Worm (Caenorhabditis elegans) whole organism, young adult: ENCODE measurements around the gene C27C12.3.
A peak's percentile ranks its signal among the peaks of the same experiment; 100 is the strongest.

Experiments used
- B0035.1 ChIP-seq: sonication (generic microtip); optimal IDR thresholded peaks from 2 replicates; lab custom pipeline; 2016; ENCODE audit warnings: missing genetic modification characterization, mild to moderate bottlenecking, missing compliant biosample characterization, missing genotype, missing genetic modification reagents
- B0261.1 ChIP-seq: sonication (generic microtip); optimal IDR thresholded peaks from 2 replicates; lab custom pipeline; 2016; ENCODE audit warnings: mild to moderate bottlenecking, missing genetic modification characterization, moderate library complexity, missing compliant biosample characterization
- C06A6.2 ChIP-seq: fragments of 200-800 bp; sonication (Bioruptor generic); conservative IDR thresholded peaks from 2 replicates; pipeline ENCODE4 v1.3.6; 2022; ENCODE audit warnings: missing genetic modification characterization, missing compliant biosample characterization
- F22D6.2 ChIP-seq: sonication (generic microtip); optimal IDR thresholded peaks from 2 replicates; lab custom pipeline; 2016; ENCODE audit warnings: mild to moderate bottlenecking, missing genetic modification characterization, missing compliant biosample characterization
- F49E8.2 ChIP-seq: sonication (generic microtip); optimal IDR thresholded peaks from 3 replicates; lab custom pipeline; 2017; ENCODE audit warnings: missing genetic modification characterization, mild to moderate bottlenecking, missing compliant biosample characterization, antibody characterized with exemption, moderate library complexity; ENCODE audit not compliant: insufficient read depth
- F52B5.7 ChIP-seq: sonication (generic microtip); optimal IDR thresholded peaks from 2 replicates; lab custom pipeline; 2016; ENCODE audit warnings: mild to moderate bottlenecking, missing genetic modification characterization, missing compliant biosample characterization
- F55B11.4 ChIP-seq: sonication (generic microtip); optimal IDR thresholded peaks from 2 replicates; lab custom pipeline; 2016; ENCODE audit warnings: missing compliant biosample characterization, missing genetic modification characterization, borderline replicate concordance; ENCODE audit not compliant: insufficient read depth
- F57A8.1 ChIP-seq: fragments of 200-800 bp; sonication (Bioruptor generic); optimal IDR thresholded peaks from 2 replicates; lab custom pipeline; 2018; ENCODE audit warnings: mild to moderate bottlenecking, missing genetic modification characterization, moderate library complexity, missing compliant biosample characterization
- F57C9.4 ChIP-seq: sonication (generic microtip); optimal IDR thresholded peaks from 2 replicates; lab custom pipeline; 2017; ENCODE audit warnings: mild to moderate bottlenecking, missing genetic modification characterization, missing compliant biosample characterization
- K12H6.12 ChIP-seq: fragments of 200-800 bp; sonication (Bioruptor generic); optimal IDR thresholded peaks from 2 replicates; lab custom pipeline; 2018; ENCODE audit warnings: mild to moderate bottlenecking, missing genetic modification characterization, missing compliant biosample characterization
- T26A5.8 ChIP-seq: sonication (generic microtip); optimal IDR thresholded peaks from 2 replicates; lab custom pipeline; 2016; ENCODE audit warnings: missing genetic modification characterization, missing compliant biosample characterization
- Y56A3A.18 ChIP-seq: fragments of 200-800 bp; sonication (Bioruptor generic); IDR thresholded peaks from 2 replicates; pipeline ENCODE4 v1.3.6; 2022; ENCODE audit warnings: missing genetic modification reagents, missing genetic modification characterization, missing compliant biosample characterization
- Y79H2A.3 ChIP-seq: fragments of 200-800 bp; sonication (Bioruptor generic); conservative IDR thresholded peaks from 2 replicates; pipeline ENCODE4 v1.3.6; 2022; ENCODE audit warnings: missing genetic modification reagents, missing genetic modification characterization, missing compliant biosample characterization
- Y95B8A.8 ChIP-seq: fragments of 200-800 bp; sonication (Bioruptor generic); IDR thresholded peaks from 2 replicates; pipeline ENCODE4 v1.3.6; 2022; ENCODE audit warnings: missing genetic modification reagents, missing genetic modification characterization, missing compliant biosample characterization
- akir-1 ChIP-seq: fragments of 200-800 bp; sonication (Bioruptor generic); optimal IDR thresholded peaks from 2 replicates; lab custom pipeline; 2018; ENCODE audit warnings: mild to moderate bottlenecking, missing genetic modification characterization, moderate library complexity, missing compliant biosample characterization
- aptf-3 ChIP-seq: fragments of 200-800 bp; sonication (Bioruptor generic); IDR thresholded peaks from 2 replicates; pipeline ENCODE4 v1.3.6; 2022; ENCODE audit warnings: missing genetic modification characterization, missing compliant biosample characterization
- attf-3 ChIP-seq: fragments of 200-800 bp; sonication (Bioruptor generic); conservative IDR thresholded peaks from 2 replicates; pipeline ENCODE4 v1.3.6; 2022; ENCODE audit warnings: missing genetic modification reagents, missing genetic modification characterization, missing compliant biosample characterization
- attf-5 ChIP-seq: fragments of 200-800 bp; sonication (Bioruptor generic); optimal IDR thresholded peaks from 2 replicates; lab custom pipeline; 2018; ENCODE audit warnings: mild to moderate bottlenecking, missing genetic modification characterization, missing compliant biosample characterization
- ccch-3 ChIP-seq: fragments of 200-800 bp; sonication (Bioruptor generic); optimal IDR thresholded peaks from 2 replicates; lab custom pipeline; 2018; ENCODE audit warnings: mild to moderate bottlenecking, missing genetic modification characterization, missing compliant biosample characterization
- ceh-40 ChIP-seq: fragments of 200-800 bp; sonication (Bioruptor generic); IDR thresholded peaks from 2 replicates; pipeline ENCODE4 v1.3.6; 2022; ENCODE audit warnings: missing genetic modification characterization, missing compliant biosample characterization
- ceh-58 ChIP-seq: fragments of 200-800 bp; sonication (Bioruptor generic); IDR thresholded peaks from 2 replicates; pipeline ENCODE4 v1.3.6; 2022; ENCODE audit warnings: missing genetic modification characterization, missing compliant biosample characterization
- ceh-79 ChIP-seq: sonication (generic microtip); optimal IDR thresholded peaks from 2 replicates; lab custom pipeline; 2017; ENCODE audit warnings: mild to moderate bottlenecking, missing genetic modification characterization, missing compliant biosample characterization
- ceh-91 ChIP-seq: fragments of 200-800 bp; sonication (Bioruptor generic); IDR thresholded peaks from 2 replicates; pipeline ENCODE4 v1.3.6; 2022; ENCODE audit warnings: missing genetic modification reagents, missing genetic modification characterization, missing compliant biosample characterization
- chd-7 ChIP-seq: sonication (generic microtip); optimal IDR thresholded peaks from 2 replicates; lab custom pipeline; 2016; ENCODE audit warnings: mild to moderate bottlenecking, missing genetic modification characterization, moderate library complexity, missing compliant biosample characterization
- dox-1 ChIP-seq: fragments of 200-800 bp; sonication (Bioruptor generic); IDR thresholded peaks from 2 replicates; pipeline ENCODE4 v1.3.6; 2022; ENCODE audit warnings: missing genetic modification reagents, missing genetic modification characterization, missing compliant biosample characterization
- dpl-1 ChIP-seq: fragments of 150-350 bp; optimal IDR thresholded peaks from 2 replicates; lab custom pipeline; 2014; ENCODE audit warnings: missing biosample characterization, missing genetic modification reagents, missing genetic modification characterization
- efl-1 ChIP-seq: fragments of 150-350 bp; optimal IDR thresholded peaks from 2 replicates; lab custom pipeline; 2014; ENCODE audit warnings: missing biosample characterization, missing genetic modification reagents, missing genetic modification characterization
- hlh-12 ChIP-seq: sonication (generic microtip); optimal IDR thresholded peaks from 2 replicates; lab custom pipeline; 2016; ENCODE audit warnings: missing genetic modification characterization, missing compliant biosample characterization
- hmg-20 ChIP-seq: fragments of 200-800 bp; sonication (Bioruptor generic); IDR thresholded peaks from 2 replicates; pipeline ENCODE4 v1.3.6; 2022; ENCODE audit warnings: missing genetic modification reagents, missing genetic modification characterization, missing compliant biosample characterization
- hsf-1 ChIP-seq: fragments of 200-800 bp; sonication (Bioruptor generic); IDR thresholded peaks from 2 replicates; pipeline ENCODE4 v1.3.6; 2022; ENCODE audit warnings: missing genetic modification reagents, missing genetic modification characterization, missing compliant biosample characterization
- let-526 ChIP-seq: fragments of 200-800 bp; sonication (Bioruptor generic); IDR thresholded peaks from 2 replicates; pipeline ENCODE4 v1.3.6; 2022; ENCODE audit warnings: missing genetic modification reagents, missing genetic modification characterization, missing compliant biosample characterization
- lin-26 ChIP-seq: fragments of 200-800 bp; sonication (Bioruptor generic); IDR thresholded peaks from 2 replicates; pipeline ENCODE4 v1.3.6; 2022; ENCODE audit warnings: missing genetic modification reagents, missing genetic modification characterization, missing compliant biosample characterization
- lin-54 ChIP-seq: fragments of 200-800 bp; sonication (Bioruptor generic); optimal IDR thresholded peaks from 2 replicates; lab custom pipeline; 2018; ENCODE audit warnings: mild to moderate bottlenecking, missing genetic modification characterization, missing compliant biosample characterization
- lir-1 ChIP-seq: fragments of 200-800 bp; sonication (Bioruptor generic); conservative IDR thresholded peaks from 2 replicates; pipeline ENCODE4 v1.3.6; 2022; ENCODE audit warnings: missing genetic modification reagents, missing genetic modification characterization, missing compliant biosample characterization
- lsl-1 ChIP-seq: fragments of 200-800 bp; sonication (Bioruptor generic); optimal IDR thresholded peaks from 2 replicates; lab custom pipeline; 2018; ENCODE audit warnings: mild to moderate bottlenecking, missing genetic modification characterization, moderate library complexity, missing compliant biosample characterization
- madf-6 ChIP-seq: fragments of 200-800 bp; sonication (Bioruptor generic); IDR thresholded peaks from 2 replicates; pipeline ENCODE4 v1.3.6; 2022; ENCODE audit warnings: missing genetic modification reagents, missing genetic modification characterization, missing compliant biosample characterization
- mcd-1 ChIP-seq: fragments of 200-800 bp; sonication (Bioruptor generic); IDR thresholded peaks from 2 replicates; pipeline ENCODE4 v1.3.6; 2022; ENCODE audit warnings: missing genetic modification reagents, missing genetic modification characterization, missing compliant biosample characterization
- nfya-1 ChIP-seq: sonication (generic microtip); optimal IDR thresholded peaks from 2 replicates; lab custom pipeline; 2017; ENCODE audit warnings: antibody characterized with exemption, missing compliant biosample characterization, missing genetic modification characterization, borderline replicate concordance; ENCODE audit not compliant: insufficient read depth
- nfya-2 ChIP-seq: fragments of 200-800 bp; sonication (Bioruptor generic); IDR thresholded peaks from 2 replicates; pipeline ENCODE4 v1.3.6; 2022; ENCODE audit warnings: missing genetic modification reagents, missing genetic modification characterization, missing compliant biosample characterization
- nhr-120 ChIP-seq: fragments of 200-800 bp; sonication (Bioruptor generic); IDR thresholded peaks from 2 replicates; pipeline ENCODE4 v1.3.6; 2022; ENCODE audit warnings: missing genetic modification characterization, missing compliant biosample characterization
- nhr-80 ChIP-seq: sonication (generic microtip); optimal IDR thresholded peaks from 2 replicates; lab custom pipeline; 2016; ENCODE audit warnings: missing genetic modification characterization, missing compliant biosample characterization
- pbrm-1 ChIP-seq: fragments of 200-800 bp; sonication (Bioruptor generic); IDR thresholded peaks from 2 replicates; pipeline ENCODE4 v1.3.6; 2022; ENCODE audit warnings: missing genetic modification reagents, missing genetic modification characterization, missing compliant biosample characterization
- pha-4 ChIP-seq: fragments of 150-350 bp; sonication (generic microtip); optimal IDR thresholded peaks from 2 replicates; lab custom pipeline; 2014; ENCODE audit warnings: missing biosample characterization, missing genetic modification reagents, missing genetic modification characterization
- rcor-1 ChIP-seq: fragments of 200-800 bp; sonication (Bioruptor generic); IDR thresholded peaks from 2 replicates; pipeline ENCODE4 v1.3.6; 2022; ENCODE audit warnings: missing genetic modification reagents, missing genetic modification characterization, missing compliant biosample characterization
- rec-8 ChIP-seq, 2 experiments: sonication (generic microtip); optimal IDR thresholded peaks; 2 replicates each; lab custom pipeline; 2016; ENCODE audit warnings: mild to moderate bottlenecking in 2 of 2, missing genetic modification characterization in 2 of 2, missing genetic modification reagents in 2 of 2, missing genotype in 2 of 2, missing biosample characterization in 1 of 2, missing compliant biosample characterization in 1 of 2, moderate library complexity in 1 of 2
- sdz-38 ChIP-seq: sonication (generic microtip); optimal IDR thresholded peaks from 2 replicates; lab custom pipeline; 2016; ENCODE audit warnings: missing genotype, missing genetic modification characterization, missing compliant biosample characterization
- somi-1 ChIP-seq: fragments of 200-800 bp; sonication (Bioruptor generic); optimal IDR thresholded peaks from 2 replicates; lab custom pipeline; 2018; ENCODE audit warnings: mild to moderate bottlenecking, missing genetic modification characterization, missing compliant biosample characterization
- ztf-25 ChIP-seq: fragments of 200-800 bp; sonication (Bioruptor generic); IDR thresholded peaks from 2 replicates; pipeline ENCODE4 v1.3.6; 2022; ENCODE audit warnings: missing genetic modification reagents, missing genetic modification characterization, missing compliant biosample characterization
- ztf-26 ChIP-seq: sonication (generic microtip); optimal IDR thresholded peaks from 2 replicates; lab custom pipeline; 2017; ENCODE audit warnings: missing genetic modification characterization, missing compliant biosample characterization

C27C12.3 gene

ce11 chrX:14841030-14841429 is 24.6 kb downstream of the C27C12.3 start (continued):
- TF ChIP-seq ztf-26 (tag; lab: Kevin White, UChicago) (peak; percentile 57), F49E8.2 (no peak), B0261.1 (tag; lab: Kevin White, UChicago) (no peak), dpl-1 (GFP tag; lab: Kevin White, UChicago) (peak; percentile 19), Y95B8A.8 (no peak), lsl-1 (GFP tag; lab: Kevin White, UChicago) (no peak), Y56A3A.18 (no peak), C06A6.2 (peak; percentile 52; the same call in 1 of the 2 replicates), dox-1 (GFP tag; lab: Robert Waterston, UW) (peak; percentile 77; the same call in 1 of the 2 replicates), ceh-91 (GFP tag; lab: Robert Waterston, UW) (no peak), rec-8 (tag; optimal IDR thresholded peaks at IDR 0.05; lab: Kevin White, UChicago) (no peak), Y79H2A.3 (GFP tag; lab: Robert Waterston, UW) (no peak), hmg-20 (GFP tag; lab: Robert Waterston, UW) (no peak), ceh-58 (no peak), nhr-120 (GFP tag; lab: Robert Waterston, UW) (no peak), pbrm-1 (GFP tag; lab: Robert Waterston, UW) (no peak; the same call in 1 of the 2 replicates), chd-7 (tag; lab: Kevin White, UChicago) (peak; percentile 53), ccch-3 (GFP tag; lab: Kevin White, UChicago) (no peak), ztf-25 (no peak), hlh-12 (no peak), attf-5 (GFP tag; lab: Kevin White, UChicago) (peak; percentile 80), T26A5.8 (tag; lab: Kevin White, UChicago) (no peak), nfya-1 (no peak), F57C9.4 (tag; lab: Kevin White, UChicago) (no peak), F55B11.4 (tag; lab: Kevin White, UChicago) (no peak), sdz-38 (tag; lab: Kevin White, UChicago) (no peak), madf-6 (GFP tag; lab: Robert Waterston, UW) (no peak; the same call in 1 of the 2 replicates), efl-1 (GFP tag; lab: Kevin White, UChicago) (peak; percentile 15), aptf-3 (GFP tag; lab: Robert Waterston, UW) (no peak), let-526 (GFP tag; lab: Robert Waterston, UW) (no peak), mcd-1 (GFP tag; lab: Robert Waterston, UW) (peak; percentile 55), ceh-79 (tag; lab: Kevin White, UChicago) (no peak), pha-4 (tag; lab: Kevin White, UChicago) (peak; percentile 53), ceh-40 (GFP tag; lab: Robert Waterston, UW) (no peak), B0035.1 (tag; lab: Kevin White, UChicago) (no peak), hsf-1 (no peak), F57A8.1 (GFP tag; lab: Kevin White, UChicago) (no peak), nhr-80 (tag; lab: Kevin White, UChicago) (peak; percentile 74), rcor-1 (GFP tag; lab: Robert Waterston, UW) (0 out of 2 replicates have a peak, but pooled peaks have one; percentile 36), somi-1 (GFP tag; lab: Kevin White, UChicago) (peak; percentile 81), F52B5.7 (tag; lab: Kevin White, UChicago) (no peak), lir-1 (GFP tag; lab: Robert Waterston, UW) (0 out of 2 replicates have a peak, but pooled peaks have one; percentile 11), K12H6.12 (peak; percentile 82), nfya-2 (GFP tag; lab: Robert Waterston, UW) (no peak), akir-1 (no peak), attf-3 (GFP tag; lab: Robert Waterston, UW) (no peak), lin-26 (GFP tag; lab: Robert Waterston, UW) (peak; percentile 64; the same call in 1 of the 2 replicates), F22D6.2 (no peak), lin-54 (GFP tag; lab: Kevin White, UChicago) (peak; percentile 9)
